Worm (Caenorhabditis elegans) whole organism, mixed stage, embryonic: ENCODE measurements around the gene ced-2.
A peak's percentile ranks its signal among the peaks of the same experiment; 100 is the strongest.

Source experiments
- M03D4.4 ChIP-seq: sonication (generic microtip); optimal IDR thresholded peaks from 2 replicates; lab custom pipeline; 2017; ENCODE audit warnings: mild to moderate bottlenecking, missing genetic modification characterization, missing compliant biosample characterization
- bed-3 ChIP-seq: fragments of 200-800 bp; sonication (Bioruptor generic); optimal IDR thresholded peaks from 3 replicates; lab custom pipeline; 2018; ENCODE audit warnings: mild to moderate bottlenecking, missing genetic modification characterization, moderate library complexity, missing compliant biosample characterization
- blmp-1 ChIP-seq: fragments of 150-350 bp; optimal IDR thresholded peaks from 2 replicates; lab custom pipeline; 2014; ENCODE audit warnings: missing biosample characterization, missing genetic modification characterization
- ceh-39 ChIP-seq: fragments of 150-350 bp; optimal IDR thresholded peaks from 2 replicates; lab custom pipeline; 2014; ENCODE audit warnings: missing biosample characterization, missing genetic modification characterization
- ceh-43 ChIP-seq: fragments of 200-800 bp; sonication (Bioruptor generic); optimal IDR thresholded peaks from 2 replicates; lab custom pipeline; 2018; ENCODE audit warnings: mild to moderate bottlenecking, missing genetic modification characterization, moderate library complexity, missing compliant biosample characterization
- ceh-83 ChIP-seq: fragments of 200-800 bp; sonication (Bioruptor generic); optimal IDR thresholded peaks from 2 replicates; lab custom pipeline; 2018; ENCODE audit warnings: mild to moderate bottlenecking, missing genetic modification characterization, missing compliant biosample characterization
- ces-1 ChIP-seq: fragments of 150-350 bp; optimal IDR thresholded peaks from 2 replicates; lab custom pipeline; 2014; ENCODE audit warnings: missing biosample characterization, missing genetic modification reagents, missing genetic modification characterization
- cnd-1 ChIP-seq: fragments of 200-800 bp; sonication (Bioruptor generic); optimal IDR thresholded peaks from 2 replicates; lab custom pipeline; 2018; ENCODE audit warnings: mild to moderate bottlenecking, missing genetic modification characterization, missing compliant biosample characterization
- drap-1 ChIP-seq: fragments of 200-800 bp; sonication (Bioruptor generic); optimal IDR thresholded peaks from 3 replicates; lab custom pipeline; 2018; ENCODE audit warnings: mild to moderate bottlenecking, missing genetic modification characterization, missing compliant biosample characterization
- elt-1 ChIP-seq: sonication (generic microtip); optimal IDR thresholded peaks from 2 replicates; lab custom pipeline; 2017; ENCODE audit warnings: missing genetic modification characterization, mild to moderate bottlenecking, missing compliant biosample characterization, antibody characterized with exemption, moderate library complexity, borderline replicate concordance; ENCODE audit not compliant: insufficient read depth
- elt-3 ChIP-seq: fragments of 150-350 bp; optimal IDR thresholded peaks from 2 replicates; lab custom pipeline; 2014; ENCODE audit warnings: missing biosample characterization, missing genetic modification characterization
- flh-1 ChIP-seq: fragments of 200-800 bp; sonication (Bioruptor generic); optimal IDR thresholded peaks from 2 replicates; lab custom pipeline; 2018; ENCODE audit warnings: mild to moderate bottlenecking, missing genetic modification characterization, moderate library complexity, missing compliant biosample characterization
- ham-2 ChIP-seq: fragments of 200-800 bp; sonication (Bioruptor generic); optimal IDR thresholded peaks from 2 replicates; lab custom pipeline; 2018; ENCODE audit warnings: mild to moderate bottlenecking, missing genetic modification characterization, missing compliant biosample characterization
- lin-13 ChIP-seq: fragments of 150-350 bp; optimal IDR thresholded peaks from 2 replicates; lab custom pipeline; 2014; ENCODE audit warnings: missing biosample characterization, missing genetic modification characterization
- lin-32 ChIP-seq: fragments of 200-800 bp; sonication (Bioruptor generic); optimal IDR thresholded peaks from 2 replicates; lab custom pipeline; 2018; ENCODE audit warnings: mild to moderate bottlenecking, missing genetic modification characterization, missing compliant biosample characterization
- lsy-2 ChIP-seq: fragments of 150-350 bp; optimal IDR thresholded peaks from 2 replicates; lab custom pipeline; 2014; ENCODE audit warnings: missing biosample characterization, missing genetic modification characterization
- mab-5 ChIP-seq: fragments of 150-350 bp; optimal IDR thresholded peaks from 2 replicates; lab custom pipeline; 2014; ENCODE audit warnings: missing biosample characterization, missing genetic modification characterization
- mep-1 ChIP-seq: fragments of 150-350 bp; optimal IDR thresholded peaks from 2 replicates; lab custom pipeline; 2017; ENCODE audit warnings: missing biosample characterization, missing genetic modification reagents, missing genetic modification characterization, inconsistent platforms
- nhr-12 ChIP-seq: fragments of 150-350 bp; optimal IDR thresholded peaks from 2 replicates; lab custom pipeline; 2014; ENCODE audit warnings: missing biosample characterization, missing genetic modification characterization
- nhr-2 ChIP-seq: fragments of 150-350 bp; optimal IDR thresholded peaks from 2 replicates; lab custom pipeline; 2014; ENCODE audit warnings: missing biosample characterization, missing genetic modification characterization
- nhr-237 ChIP-seq: fragments of 150-350 bp; optimal IDR thresholded peaks from 2 replicates; lab custom pipeline; 2014; ENCODE audit warnings: missing biosample characterization, missing genetic modification characterization
- nhr-28 ChIP-seq: fragments of 150-350 bp; optimal IDR thresholded peaks from 2 replicates; lab custom pipeline; 2014; ENCODE audit warnings: missing biosample characterization, missing genetic modification characterization
- nhr-76 ChIP-seq: sonication (generic microtip); optimal IDR thresholded peaks from 2 replicates; lab custom pipeline; 2017; ENCODE audit warnings: missing biosample characterization, missing genetic modification characterization
- pha-4 ChIP-seq: fragments of 150-350 bp; optimal IDR thresholded peaks from 2 replicates; lab custom pipeline; 2018; ENCODE audit warnings: missing biosample characterization, missing genetic modification reagents, missing genetic modification characterization
- sem-2 ChIP-seq: fragments of 200-800 bp; sonication (Bioruptor generic); optimal IDR thresholded peaks from 2 replicates; lab custom pipeline; 2018; ENCODE audit warnings: mild to moderate bottlenecking, missing genetic modification characterization, missing compliant biosample characterization
- snpc-4 ChIP-seq: fragments of 150-350 bp; optimal IDR thresholded peaks from 2 replicates; lab custom pipeline; 2014; ENCODE audit warnings: missing biosample characterization, missing genetic modification characterization
- sptf-1 ChIP-seq: sonication (generic microtip); optimal IDR thresholded peaks from 2 replicates; lab custom pipeline; 2017; ENCODE audit warnings: mild to moderate bottlenecking, missing genetic modification characterization, moderate library complexity, missing compliant biosample characterization
- unc-39 ChIP-seq: fragments of 150-350 bp; optimal IDR thresholded peaks from 2 replicates; lab custom pipeline; 2014; ENCODE audit warnings: missing biosample characterization, missing genetic modification characterization
- unc-62 ChIP-seq: fragments of 150-350 bp; optimal IDR thresholded peaks from 2 replicates; lab custom pipeline; 2014; ENCODE audit warnings: missing biosample characterization, missing genetic modification reagents, missing genetic modification characterization
- ztf-11 ChIP-seq: fragments of 150-350 bp; optimal IDR thresholded peaks from 2 replicates; lab custom pipeline; 2014; ENCODE audit warnings: missing biosample characterization, missing genetic modification characterization

ced-2 gene

DNA sequence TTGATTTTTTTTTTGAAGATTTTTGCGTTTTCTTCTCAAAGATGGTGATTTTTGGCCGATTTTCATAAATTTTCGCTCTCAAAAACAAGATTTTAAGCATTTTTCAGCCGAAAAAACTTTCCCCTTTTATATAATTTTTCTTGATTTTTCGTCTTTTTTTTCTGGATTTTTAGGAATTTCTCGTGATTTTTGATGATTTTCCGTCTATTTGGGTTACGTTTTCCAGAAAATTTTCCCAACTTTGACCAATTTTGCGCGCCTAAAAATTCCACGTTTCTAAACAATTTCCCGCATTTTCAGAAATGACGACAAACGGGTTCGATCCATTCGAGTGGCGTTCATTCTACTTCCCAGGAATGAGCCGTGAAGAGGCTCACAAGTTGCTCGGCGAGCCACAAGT is at the start of gene ced-2:
Gene ced-2, plus strand, starts transcription at position 301 of the 400 bp plus-strand sequence.
- TF ChIP-seq ceh-39 (tag; lab: Kevin White, UChicago), result no peak
- TF ChIP-seq lsy-2 (tag; lab: Kevin White, UChicago), result no peak
- no peak for TF ChIP-seq nhr-28 (tag; lab: Kevin White, UChicago)

DNA sequence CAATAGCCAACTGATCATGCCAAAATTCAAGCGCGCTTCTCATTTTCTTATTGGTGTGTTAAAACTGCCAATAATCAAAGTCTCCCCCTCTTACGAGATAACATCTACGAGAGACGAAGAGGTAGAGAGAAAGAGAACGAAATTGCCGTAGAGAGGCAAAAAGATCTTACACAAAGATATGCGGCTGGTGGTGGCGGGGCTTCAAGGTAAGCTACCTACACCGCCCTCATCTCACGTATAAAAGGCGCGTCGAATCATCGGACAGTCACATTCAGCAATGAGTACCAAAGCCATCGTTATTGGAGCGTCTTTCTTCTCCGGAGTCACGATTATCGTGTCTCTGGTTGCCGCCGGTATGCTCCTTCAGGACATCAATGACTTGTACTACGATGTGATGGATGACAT is 48.7 kb upstream of the ced-2 start, which contains the start of gene col-107:
Gene col-107, plus strand, starts transcription at position 265 of the 405 bp plus-strand sequence.
- TF ChIP-seq ceh-39 (tag; lab: Kevin White, UChicago) (no peak), elt-1 (tag; lab: Kevin White, UChicago) (peak; percentile 88), ham-2 (GFP tag; lab: Kevin White, UChicago) (peak; percentile 50), ztf-11 (tag; lab: Kevin White, UChicago) (no peak)

DNA sequence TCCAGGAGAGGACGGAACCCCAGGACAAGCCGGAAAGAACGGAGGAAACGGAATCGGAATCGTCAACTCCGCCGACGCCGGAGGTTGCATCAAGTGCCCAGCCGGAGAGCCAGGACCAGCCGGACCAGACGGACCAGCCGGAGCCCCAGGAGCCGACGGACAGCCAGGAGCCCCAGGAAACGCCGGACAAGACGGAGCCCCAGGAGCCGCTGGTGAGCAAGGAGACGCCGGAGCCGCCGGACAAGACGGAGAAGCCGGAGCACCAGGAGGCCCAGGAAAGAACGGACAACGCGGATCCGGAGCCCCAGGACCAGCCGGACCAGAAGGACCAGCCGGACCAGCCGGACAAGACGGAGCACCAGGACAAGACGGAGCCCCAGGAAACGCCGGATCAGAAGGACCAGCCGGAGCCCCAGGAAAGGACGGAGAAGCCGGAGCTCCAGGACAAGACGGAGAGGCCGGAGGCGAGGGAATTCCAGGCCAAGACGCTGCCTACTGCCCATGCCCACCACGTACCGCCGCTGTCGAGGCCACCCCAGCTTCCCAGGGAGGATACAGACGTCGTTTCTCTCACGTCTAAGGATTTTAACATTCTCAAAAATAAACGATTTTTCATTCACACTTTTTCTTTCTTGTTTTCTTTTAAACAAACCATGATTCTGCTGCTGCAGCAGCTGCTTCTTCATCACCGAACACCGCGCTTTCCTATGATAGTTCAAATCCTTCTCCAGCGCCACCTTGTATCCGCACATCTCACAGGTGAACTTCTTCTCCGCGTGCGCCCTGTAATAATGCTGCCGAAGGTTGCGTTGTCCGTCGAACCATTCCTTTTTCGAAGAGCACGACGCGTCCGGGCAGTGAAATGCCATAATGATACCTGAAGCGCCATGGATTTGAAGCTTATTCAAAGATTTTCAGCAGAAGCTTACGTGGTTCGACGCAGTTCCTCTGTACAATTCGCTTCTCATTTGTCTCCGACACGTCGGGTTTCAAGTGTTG is 47.7 kb upstream of the ced-2 start:
- TF ChIP-seq pha-4 (no peak), flh-1 (GFP tag; lab: Kevin White, UChicago) (no peak), nhr-28 (tag; lab: Kevin White, UChicago) (no peak), ceh-39 (tag; lab: Kevin White, UChicago) (no peak), lin-13 (tag; lab: Kevin White, UChicago) (no peak), ces-1 (no peak), ceh-83 (GFP tag; lab: Kevin White, UChicago) (no peak), bed-3 (no peak), mep-1 (tag; lab: Kevin White, UChicago) (no peak), nhr-76 (tag; lab: Kevin White, UChicago) (no peak), lin-32 (GFP tag; lab: Kevin White, UChicago) (no peak), cnd-1 (no peak), nhr-237 (tag; lab: Kevin White, UChicago) (no peak), M03D4.4 (no peak), elt-1 (tag; lab: Kevin White, UChicago) (no peak), mab-5 (tag; lab: Kevin White, UChicago) (no peak), ceh-43 (no peak)

DNA sequence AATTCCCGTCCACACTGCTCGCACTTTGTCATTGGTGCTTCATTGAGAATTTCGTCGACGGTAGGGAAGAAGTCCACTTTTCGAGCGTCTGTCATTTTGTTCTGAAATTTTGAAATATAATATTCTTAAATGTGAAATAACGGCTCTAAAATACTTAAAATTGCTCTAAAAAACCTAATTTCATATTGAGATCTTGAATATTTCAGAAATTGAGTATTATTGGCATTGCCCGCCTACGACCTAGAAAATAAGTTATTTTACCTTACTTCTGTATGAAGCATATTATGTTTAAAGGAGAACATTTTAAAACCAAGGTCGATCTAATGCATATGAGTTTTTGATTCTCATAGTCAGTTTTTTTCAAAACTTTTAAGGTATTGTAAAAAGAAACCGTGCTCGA is 47.0 kb upstream of the ced-2 start, which contains the start of gene C34H4.5:
Gene C34H4.5, minus strand, starts transcription at position 101 of the 400 bp plus-strand sequence.
- TF ChIP-seq unc-62 (GFP tag; lab: Kevin White, UChicago) (no peak), ham-2 (GFP tag; lab: Kevin White, UChicago) (no peak), ceh-43 (no peak), nhr-2 (tag; lab: Kevin White, UChicago) (no peak), lsy-2 (tag; lab: Kevin White, UChicago) (no peak), nhr-76 (tag; lab: Kevin White, UChicago) (no peak), lin-32 (GFP tag; lab: Kevin White, UChicago) (no peak)

DNA sequence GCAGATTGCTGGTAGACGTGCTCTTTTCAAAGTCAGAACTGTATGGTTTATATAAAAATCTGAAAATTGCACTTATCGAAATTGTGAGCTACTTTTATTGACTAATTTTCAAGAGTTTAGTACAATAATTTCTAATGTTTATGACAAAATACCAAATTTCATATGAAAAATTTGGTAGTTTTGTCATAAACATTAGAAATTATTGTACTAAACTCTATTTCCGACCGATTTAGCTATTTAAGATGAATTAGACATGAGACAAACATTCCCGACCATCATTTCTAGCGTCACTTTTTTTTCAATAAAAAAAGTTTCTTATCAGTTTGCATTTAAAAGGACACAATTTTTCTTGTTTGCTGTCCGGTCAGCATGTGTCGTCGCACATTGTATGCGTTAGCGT is 46.5 kb upstream of the ced-2 start, which contains the start of gene tag-244:
Gene tag-244, plus strand, starts transcription at position 301 of the 400 bp plus-strand sequence.
- TF ChIP-seq lin-32 (GFP tag; lab: Kevin White, UChicago) (no peak), mep-1 (tag; lab: Kevin White, UChicago) (no peak), nhr-28 (tag; lab: Kevin White, UChicago) (no peak), blmp-1 (tag; lab: Kevin White, UChicago) (no peak), elt-3 (tag; lab: Kevin White, UChicago) (no peak), unc-39 (tag; lab: Kevin White, UChicago) (no peak), lin-13 (tag; lab: Kevin White, UChicago) (no peak), pha-4 (no peak), snpc-4 (no peak), ces-1 (no peak), drap-1 (GFP tag; lab: Kevin White, UChicago) (no peak), ham-2 (GFP tag; lab: Kevin White, UChicago) (no peak), nhr-2 (tag; lab: Kevin White, UChicago) (no peak), sptf-1 (tag; lab: Kevin White, UChicago) (no peak), flh-1 (GFP tag; lab: Kevin White, UChicago) (no peak), ztf-11 (tag; lab: Kevin White, UChicago) (no peak), cnd-1 (no peak), nhr-12 (tag; lab: Kevin White, UChicago) (no peak), sem-2 (no peak)
